Fruit fly (Drosophila melanogaster) whole organism, wandering third instar larva: ENCODE measurements around the gene Neos.

Source experiments
- Abd-B ChIP-seq: fragments of >200 bp; optimal IDR thresholded peaks from 2 replicates; lab custom pipeline; 2017; ENCODE audit warnings: missing biosample characterization, missing genetic modification characterization
- CG32264 ChIP-seq: fragments of 200-800 bp; sonication (Bioruptor generic); optimal IDR thresholded peaks from 2 replicates; lab custom pipeline; 2016; ENCODE audit warnings: missing biosample characterization, missing genetic modification characterization
- CG9705 ChIP-seq: fragments of 200-800 bp; sonication (Bioruptor generic); optimal IDR thresholded peaks from 2 replicates; lab custom pipeline; 2018; ENCODE audit warnings: missing biosample characterization, mild to moderate bottlenecking, missing genetic modification characterization
- CrebA ChIP-seq: fragments of 200-800 bp; sonication (Bioruptor generic); optimal IDR thresholded peaks from 2 replicates; lab custom pipeline; 2016; ENCODE audit warnings: missing biosample characterization, mild to moderate bottlenecking, missing genetic modification characterization, borderline replicate concordance
- Dfd ChIP-seq: fragments of >200 bp; optimal IDR thresholded peaks from 2 replicates; lab custom pipeline; 2017; ENCODE audit warnings: missing biosample characterization, missing genetic modification characterization
- Dif ChIP-seq: fragments of 200-275, 200-300 bp; sonication (Bioruptor generic); optimal IDR thresholded peaks from 2 replicates; lab custom pipeline; 2018; ENCODE audit warnings: missing biosample characterization, missing genetic modification characterization; ENCODE audit not compliant: partially characterized antibody
- GATAd ChIP-seq: sonication (Bioruptor generic); optimal IDR thresholded peaks from 2 replicates; lab custom pipeline; 2016; ENCODE audit warnings: missing biosample characterization, missing genetic modification characterization
- HLH106 ChIP-seq: fragments of 200-800 bp; optimal IDR thresholded peaks from 3 replicates; lab custom pipeline; 2019; ENCODE audit warnings: missing biosample characterization, mild to moderate bottlenecking, missing genetic modification characterization, moderate library complexity
- Hnf4 ChIP-seq: fragments of 200-800 bp; sonication (Bioruptor generic); optimal IDR thresholded peaks from 2 replicates; lab custom pipeline; 2016; ENCODE audit warnings: missing biosample characterization, mild to moderate bottlenecking, missing genetic modification characterization
- Hr78 ChIP-seq: fragments of >200 bp; optimal IDR thresholded peaks from 2 replicates; lab custom pipeline; 2017; ENCODE audit warnings: missing biosample characterization, missing genetic modification characterization
- Hr83 ChIP-seq: fragments of 200-300 bp; sonication (Bioruptor generic); optimal IDR thresholded peaks from 2 replicates; lab custom pipeline; 2016; ENCODE audit warnings: missing biosample characterization, mild to moderate bottlenecking, missing genetic modification characterization, moderate library complexity; ENCODE audit not compliant: poor library complexity, severe bottlenecking
- Jra ChIP-seq: sonication (Bioruptor generic); optimal IDR thresholded peaks from 2 replicates; lab custom pipeline; 2016; ENCODE audit warnings: missing biosample characterization, missing genetic modification characterization
- Mio ChIP-seq: sonication (Bioruptor generic); optimal IDR thresholded peaks from 2 replicates; lab custom pipeline; 2016; ENCODE audit warnings: missing biosample characterization, missing genetic modification characterization
- Myc ChIP-seq: fragments of >200 bp; optimal IDR thresholded peaks from 2 replicates; lab custom pipeline; 2017
- N ChIP-seq: fragments of >200 bp; optimal IDR thresholded peaks from 2 replicates; lab custom pipeline; 2018; ENCODE audit warnings: missing biosample characterization, missing external identifiers, missing genetic modification characterization
- OdsH ChIP-seq: fragments of 200-800 bp; sonication (Bioruptor generic); optimal IDR thresholded peaks from 2 replicates; lab custom pipeline; 2016; ENCODE audit warnings: missing biosample characterization, mild to moderate bottlenecking, missing genetic modification characterization
- Rel ChIP-seq, 2 experiments: fragments of 200-800 bp; sonication (Bioruptor generic) in 1 of 2; optimal IDR thresholded peaks; 2 replicates in 1 of 2; 3 replicates in 1 of 2; lab custom pipeline; 2016 to 2019; ENCODE audit warnings: mild to moderate bottlenecking in 2 of 2, missing biosample characterization in 2 of 2, missing genetic modification characterization in 2 of 2, moderate library complexity in 1 of 2
- Sp1 ChIP-seq: fragments of 200-800 bp; sonication (Bioruptor generic); optimal IDR thresholded peaks from 3 replicates; lab custom pipeline; 2019; ENCODE audit warnings: missing biosample characterization, mild to moderate bottlenecking, missing genetic modification characterization, moderate library complexity
- Vsx2 ChIP-seq: fragments of 200-300, 225-300 bp; sonication (Bioruptor generic); optimal IDR thresholded peaks from 2 replicates; lab custom pipeline; 2018; ENCODE audit warnings: missing biosample characterization, missing genetic modification characterization; ENCODE audit not compliant: partially characterized antibody
- br ChIP-seq: fragments of 200-800 bp; sonication (Bioruptor generic); optimal IDR thresholded peaks from 2 replicates; lab custom pipeline; 2016; ENCODE audit warnings: missing biosample characterization, missing genetic modification characterization
- brk ChIP-seq: fragments of 200-800 bp; sonication (Bioruptor generic); optimal IDR thresholded peaks from 2 replicates; lab custom pipeline; 2016; ENCODE audit warnings: missing biosample characterization, mild to moderate bottlenecking, missing genetic modification characterization
- dl ChIP-seq, 2 experiments: fragments of 175-275, 200-275 bp in 1 of 2; fragments of 200-275 bp in 1 of 2; sonication (Bioruptor generic); optimal IDR thresholded peaks; lab custom pipeline; 2018; ENCODE audit warnings: mild to moderate bottlenecking in 2 of 2, missing biosample characterization in 2 of 2, missing genetic modification characterization in 2 of 2, moderate library complexity in 2 of 2; ENCODE audit not compliant: partially characterized antibody in 2 of 2, insufficient read depth in 1 of 2
- dmrt93B ChIP-seq: fragments of 200-800 bp; sonication (Bioruptor generic); optimal IDR thresholded peaks from 2 replicates; lab custom pipeline; 2018; ENCODE audit warnings: missing biosample characterization, mild to moderate bottlenecking, missing genetic modification characterization
- dsf ChIP-seq: sonication (Bioruptor generic); optimal IDR thresholded peaks from 2 replicates; lab custom pipeline; 2016; ENCODE audit warnings: missing biosample characterization, missing genetic modification characterization, borderline replicate concordance
- ey ChIP-seq: fragments of 200-800 bp; sonication (Bioruptor generic); optimal IDR thresholded peaks from 2 replicates; lab custom pipeline; 2016; ENCODE audit warnings: missing biosample characterization, missing genetic modification characterization
- foxo ChIP-seq, 2 experiments: fragments of 200-800 bp; sonication (Bioruptor generic); optimal IDR thresholded peaks; 2 replicates in 1 of 2; 3 replicates in 1 of 2; lab custom pipeline; 2016 to 2017; ENCODE audit warnings: missing biosample characterization in 2 of 2, missing genetic modification characterization in 2 of 2
- fru ChIP-seq: fragments of 200-800 bp; sonication (Bioruptor generic); optimal IDR thresholded peaks from 3 replicates; lab custom pipeline; 2016; ENCODE audit warnings: missing biosample characterization, mild to moderate bottlenecking, missing genetic modification characterization
- h ChIP-seq: fragments of 200-800 bp; sonication (Bioruptor generic); optimal IDR thresholded peaks from 3 replicates; lab custom pipeline; 2016; ENCODE audit warnings: missing biosample characterization, mild to moderate bottlenecking, missing genetic modification characterization
- jim ChIP-seq: fragments of 175-275, 200-325 bp; sonication (Bioruptor generic); optimal IDR thresholded peaks from 2 replicates; lab custom pipeline; 2016; ENCODE audit warnings: missing biosample characterization, mild to moderate bottlenecking, missing genetic modification characterization
- lola ChIP-seq: fragments of >200 bp; optimal IDR thresholded peaks from 2 replicates; lab custom pipeline; 2017; ENCODE audit warnings: missing biosample characterization, missing genetic modification characterization
- pan ChIP-seq: fragments of >200 bp; optimal IDR thresholded peaks from 2 replicates; lab custom pipeline; 2017
- psq ChIP-seq: fragments of 200-800 bp; sonication (Bioruptor generic); optimal IDR thresholded peaks from 3 replicates; lab custom pipeline; 2017; ENCODE audit warnings: missing biosample characterization, mild to moderate bottlenecking, missing genetic modification characterization, moderate library complexity
- rgr ChIP-seq: fragments of 200-800 bp; sonication (Bioruptor generic); optimal IDR thresholded peaks from 3 replicates; lab custom pipeline; 2016; ENCODE audit warnings: missing biosample characterization, mild to moderate bottlenecking, missing genetic modification characterization
- sage ChIP-seq: fragments of 200-800 bp; sonication (Bioruptor generic); optimal IDR thresholded peaks from 2 replicates; lab custom pipeline; 2016; ENCODE audit warnings: missing biosample characterization, mild to moderate bottlenecking, missing genetic modification characterization
- sv ChIP-seq: fragments of 200-800 bp; sonication (Bioruptor generic); optimal IDR thresholded peaks from 3 replicates; lab custom pipeline; 2016; ENCODE audit warnings: missing biosample characterization, missing genetic modification characterization
- tai ChIP-seq: sonication (Bioruptor generic); optimal IDR thresholded peaks from 2 replicates; lab custom pipeline; 2016; ENCODE audit warnings: missing biosample characterization, missing genetic modification characterization
- usp ChIP-seq: fragments of >200 bp; optimal IDR thresholded peaks from 2 replicates; lab custom pipeline; 2017; ENCODE audit warnings: missing biosample characterization, missing genetic modification characterization
- woc ChIP-seq: sonication (Bioruptor generic); optimal IDR thresholded peaks from 2 replicates; lab custom pipeline; 2016; ENCODE audit warnings: missing biosample characterization, mild to moderate bottlenecking, missing genetic modification characterization

The Neos gene

dm6 chr3L:7250469-7250868, 9.0 kb downstream of the Neos start, which contains the start of gene MED4:
Gene MED4, minus strand, starts transcription at chr3L:7250527.
- TF ChIP-seq Jra (GFP tag; lab: Kevin White, UChicago) (peak; percentile 43), woc (GFP tag; lab: Kevin White, UChicago) (peak; percentile 38), Rel (GFP tag; optimal IDR thresholded peaks at IDR 0.05; lab: Kevin White, UChicago) (no peak), Rel (tag; optimal IDR thresholded peaks at IDR 0.05; lab: Kevin White, UChicago) (peak; percentile 15), foxo (GFP tag; optimal IDR thresholded peaks at IDR 0.05; lab: Kevin White, UChicago) (peak in 1 of 2 experiments; percentile 81), sage (GFP tag; lab: Kevin White, UChicago) (no peak), h (peak; percentile 68), ey (GFP tag; lab: Kevin White, UChicago) (peak; percentile 76), CG9705 (GFP tag; lab: Kevin White, UChicago) (peak; percentile 41), jim (peak; percentile 45), Vsx2 (GFP tag; lab: Kevin White, UChicago) (no peak), brk (GFP tag; lab: Kevin White, UChicago) (no peak), Myc (lab: Kevin White, UChicago) (no peak), dsf (GFP tag; lab: Kevin White, UChicago) (no peak), GATAd (GFP tag; lab: Kevin White, UChicago) (no peak), usp (GFP tag; lab: Kevin White, UChicago) (no peak), rgr (GFP tag; lab: Kevin White, UChicago) (peak; percentile 78), lola (GFP tag; lab: Kevin White, UChicago) (no peak), CG32264 (GFP tag; lab: Kevin White, UChicago) (peak; percentile 20), Sp1 (GFP tag; lab: Kevin White, UChicago) (peak; percentile 55), sv (peak; percentile 82), tai (no peak), HLH106 (peak; percentile 56), Mio (GFP tag; lab: Kevin White, UChicago) (no peak), Hnf4 (GFP tag; lab: Kevin White, UChicago) (no peak), psq (GFP tag; lab: Kevin White, UChicago) (peak; percentile 55), Dif (GFP tag; lab: Kevin White, UChicago) (no peak), CrebA (no peak), Dfd (no peak), OdsH (GFP tag; lab: Kevin White, UChicago) (peak; percentile 69), Hr83 (GFP tag; lab: Kevin White, UChicago) (peak; percentile 81), Abd-B (GFP tag; lab: Kevin White, UChicago) (no peak), br (GFP tag; lab: Kevin White, UChicago) (peak; percentile 59), dmrt93B (GFP tag; lab: Kevin White, UChicago) (peak; percentile 21), Hr78 (GFP tag; lab: Kevin White, UChicago) (no peak), dl (GFP tag; optimal IDR thresholded peaks at IDR 0.05; lab: Kevin White, UChicago; ENCODE audit: insufficient read depth in 1 of 2, partially characterized antibody in 2 of 2) (no peak), pan (no peak), fru (GFP tag; lab: Kevin White, UChicago) (peak; percentile 67), N (GFP tag; lab: Kevin White, UChicago) (no peak)

- no peak for TF ChIP-seq tai
- TF ChIP-seq Hr78 (GFP tag; lab: Kevin White, UChicago): no peak
- no peak for TF ChIP-seq HLH106
- no peak for TF ChIP-seq Myc (lab: Kevin White, UChicago)
- no peak for TF ChIP-seq Dif (GFP tag; lab: Kevin White, UChicago)
- no peak for TF ChIP-seq Vsx2 (GFP tag; lab: Kevin White, UChicago)
- TF ChIP-seq h: no peak
- no peak for TF ChIP-seq dsf (GFP tag; lab: Kevin White, UChicago)
- no peak for TF ChIP-seq OdsH (GFP tag; lab: Kevin White, UChicago)
- TF ChIP-seq jim: no peak
- no peak for TF ChIP-seq Jra (GFP tag; lab: Kevin White, UChicago)
- TF ChIP-seq sage (GFP tag; lab: Kevin White, UChicago): no peak
- no peak for TF ChIP-seq CG9705 (GFP tag; lab: Kevin White, UChicago)
- no peak for TF ChIP-seq br (GFP tag; lab: Kevin White, UChicago)
- TF ChIP-seq Dfd: no peak
- TF ChIP-seq sv: no peak
- TF ChIP-seq fru (GFP tag; lab: Kevin White, UChicago): no peak
- no peak for TF ChIP-seq CrebA
- no peak for TF ChIP-seq woc (GFP tag; lab: Kevin White, UChicago)
Measured at dm6 chr3L:7254724-7255123, 13.3 kb downstream of the Neos start.
